Fruit fly (Drosophila melanogaster): ENCODE results near the gene CG14565.

Gene CG14565

DNA sequence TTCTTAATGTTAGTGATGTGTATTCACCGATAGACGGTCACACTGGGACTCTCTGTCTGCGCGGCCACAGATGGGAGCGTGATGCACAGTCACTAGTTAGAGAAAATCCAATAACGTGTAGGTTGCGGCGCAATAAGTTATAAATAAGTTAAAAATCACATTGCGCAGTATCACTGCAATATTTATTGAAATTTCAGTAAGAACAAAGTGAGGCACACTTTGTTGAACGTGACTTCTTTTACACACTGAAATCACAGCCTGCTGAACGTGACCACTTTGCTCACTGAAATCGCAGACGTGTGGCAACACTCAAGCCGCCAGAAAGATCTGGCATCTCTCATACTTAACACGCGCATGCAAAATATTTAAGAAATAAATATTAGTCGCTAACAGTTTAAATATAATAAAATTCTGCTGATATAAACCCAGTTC is 15.4 kb downstream of the CG14565 start, which contains the start of the genes CG11247 and Polr2H (continued):
- peak in 1 of 2 experiments; percentile 47 for TF ChIP-seq insv (GFP tag; optimal IDR thresholded peaks at IDR 0.05)
- peak in 1 of 2 experiments; percentile 66 for TF ChIP-seq crp (GFP tag; optimal IDR thresholded peaks at IDR 0.05)
- peak; percentile 91 for TF ChIP-seq CG11085 (GFP tag; IDR thresholded peaks at IDR 0.05)
- peak; percentile 93 for TF ChIP-seq gem (tag; optimal IDR thresholded peaks at IDR 0.05)
- peak; percentile 59 for TF ChIP-seq nau (GFP tag; optimal IDR thresholded peaks at IDR 0.05)
- peak; percentile 94 for TF ChIP-seq HmgD (GFP tag; optimal IDR thresholded peaks at IDR 0.05)
- TF ChIP-seq CG16863 (GFP tag; optimal IDR thresholded peaks at IDR 0.05) = peak; percentile 94
- peak; percentile 68 for TF ChIP-seq Nf-YA (GFP tag; IDR thresholded peaks at IDR 0.05)
- peak; percentile 94 for TF ChIP-seq lmd (GFP tag; IDR thresholded peaks at IDR 0.05)
- peak; percentile 73 for TF ChIP-seq B-H2 (GFP tag; optimal IDR thresholded peaks at IDR 0.05)
- peak; percentile 88 for TF ChIP-seq CG15696 (tag; optimal IDR thresholded peaks at IDR 0.05)
- peak; percentile 60 for TF ChIP-seq CG1529 (GFP tag; optimal IDR thresholded peaks at IDR 0.05)
- TF ChIP-seq Rfx (GFP tag; IDR thresholded peaks at IDR 0.05) = peak; percentile 96
- peak; percentile 60 for TF ChIP-seq nerfin-2 (GFP tag; IDR thresholded peaks at IDR 0.05; ENCODE audit: partially characterized antibody)
- peak; percentile 63 for TF ChIP-seq CG16779 (GFP tag; IDR thresholded peaks at IDR 0.05)
- peak; percentile 81 for TF ChIP-seq CG10979 (tag; optimal IDR thresholded peaks at IDR 0.05)
- peak; percentile 38; the same call in 1 of the 2 replicates for TF ChIP-seq CG42726 (GFP tag; IDR thresholded peaks at IDR 0.05; ENCODE audit: partially characterized antibody)
- TF ChIP-seq CG13775 (GFP tag; optimal IDR thresholded peaks at IDR 0.05) = peak; percentile 93
- peak; percentile 76 for TF ChIP-seq CG10565 (GFP tag; optimal IDR thresholded peaks at IDR 0.05)
- TF ChIP-seq Oaz (GFP tag; IDR thresholded peaks at IDR 0.05) = peak; percentile 83
- TF ChIP-seq D19A (tag; optimal IDR thresholded peaks at IDR 0.05) = peak; percentile 58
- peak; percentile 83 for TF ChIP-seq CG2116 (GFP tag; optimal IDR thresholded peaks at IDR 0.05)
- peak; percentile 69 for TF ChIP-seq dimm (GFP tag; IDR thresholded peaks at IDR 0.05)
- no peak for TF ChIP-seq Kr (GFP tag; optimal IDR thresholded peaks at IDR 0.05)
- TF ChIP-seq CG7987 (GFP tag; optimal IDR thresholded peaks at IDR 0.05) = peak; percentile 55
- TF ChIP-seq Mad (GFP tag; optimal IDR thresholded peaks at IDR 0.05) = peak; percentile 96
- TF ChIP-seq Dip3 (GFP tag; optimal IDR thresholded peaks at IDR 0.05) = peak; percentile 96
- peak; percentile 90 for TF ChIP-seq Atf-2 (GFP tag; optimal IDR thresholded peaks at IDR 0.05)
- peak; percentile 71 for TF ChIP-seq CG31388 (GFP tag; optimal IDR thresholded peaks at IDR 0.05)
- no peak for TF ChIP-seq pros (GFP tag; optimal IDR thresholded peaks at IDR 0.05)
- TF ChIP-seq unpg (GFP tag; optimal IDR thresholded peaks at IDR 0.05) = peak; percentile 90
- peak; percentile 89 for TF ChIP-seq CG7839 (tag; optimal IDR thresholded peaks at IDR 0.05)
- TF ChIP-seq BtbVII (GFP tag; optimal IDR thresholded peaks at IDR 0.05) = peak; percentile 17
- peak; percentile 60 for TF ChIP-seq gfzf (GFP tag; optimal IDR thresholded peaks at IDR 0.05)
- peak; percentile 86 for TF ChIP-seq wor (GFP tag; IDR thresholded peaks at IDR 0.05)
- peak; percentile 82 for TF ChIP-seq CG2678 (tag; optimal IDR thresholded peaks at IDR 0.05)
- peak; percentile 96 for TF ChIP-seq jumu (GFP tag; optimal IDR thresholded peaks at IDR 0.05)
- TF ChIP-seq ssp (GFP tag; IDR thresholded peaks at IDR 0.05) = peak; percentile 93
- TF ChIP-seq slp2 (GFP tag; optimal IDR thresholded peaks at IDR 0.05) = peak; percentile 89
- peak; percentile 64; the same call in 1 of the 2 replicates for TF ChIP-seq ham (GFP tag; IDR thresholded peaks at IDR 0.05)
- TF ChIP-seq oc (tag; optimal IDR thresholded peaks at IDR 0.05) = peak; percentile 59
- no peak for TF ChIP-seq tap (tag; optimal IDR thresholded peaks at IDR 0.05)
- peak; percentile 86 for TF ChIP-seq CG17328 (GFP tag; IDR thresholded peaks at IDR 0.05)
- TF ChIP-seq Gsc (GFP tag; IDR thresholded peaks at IDR 0.05) = peak; percentile 86
- peak; percentile 83 for TF ChIP-seq twi (tag; optimal IDR thresholded peaks at IDR 0.05)
- TF ChIP-seq Adf1 (GFP tag; IDR thresholded peaks at IDR 0.05) = peak; percentile 67
- peak; percentile 85 for TF ChIP-seq CG18476 (GFP tag; optimal IDR thresholded peaks at IDR 0.05)
- TF ChIP-seq CG2889 (GFP tag; IDR thresholded peaks at IDR 0.05) = peak; percentile 92
- TF ChIP-seq ems (GFP tag; optimal IDR thresholded peaks at IDR 0.05) = peak; percentile 92
- peak; percentile 97 for TF ChIP-seq Hsf (GFP tag; optimal IDR thresholded peaks at IDR 0.05)
- TF ChIP-seq sna (GFP tag; IDR thresholded peaks at IDR 0.05; ENCODE audit: partially characterized antibody) = peak; percentile 77

Measured in whole organism, embryonic.